Worm (Caenorhabditis elegans): ENCODE measurements around the gene F28A12.3.

- TF ChIP-seq mdl-1 (tag; optimal IDR thresholded peaks at IDR 0.05) (peak in 1 of 2 experiments; percentile 20), nhr-23 (tag; optimal IDR thresholded peaks at IDR 0.05) (no peak), lin-39 (tag; optimal IDR thresholded peaks at IDR 0.05) (no peak), zag-1 (tag; optimal IDR thresholded peaks at IDR 0.05) (no peak), nhr-21 (tag; optimal IDR thresholded peaks at IDR 0.05) (peak; percentile 56), lin-11 (tag; optimal IDR thresholded peaks at IDR 0.05) (no peak), R02D3.7 (tag; optimal IDR thresholded peaks at IDR 0.05) (no peak), aly-2 (tag; optimal IDR thresholded peaks at IDR 0.05) (no peak), ztf-11 (tag; optimal IDR thresholded peaks at IDR 0.05) (no peak), alr-1 (tag; optimal IDR thresholded peaks at IDR 0.05) (no peak), fos-1 (tag; optimal IDR thresholded peaks at IDR 0.05) (no peak), unc-39 (tag; optimal IDR thresholded peaks at IDR 0.05) (no peak), gmeb-1 (tag; optimal IDR thresholded peaks at IDR 0.05) (no peak)
Measured at ce11 chrV:8662056-8663006, 21.2 kb upstream of the F28A12.3 start.
